Worm (Caenorhabditis elegans): ENCODE measurements around the gene T12D8.10.

- TF ChIP-seq unc-55 (GFP tag; optimal IDR thresholded peaks at IDR 0.05) (no peak), nhr-11 (tag; optimal IDR thresholded peaks at IDR 0.05) (no peak), C38D4.7 (GFP tag; optimal IDR thresholded peaks at IDR 0.05) (no peak), che-1 (tag; optimal IDR thresholded peaks at IDR 0.05) (no peak), hlh-30 (tag; optimal IDR thresholded peaks at IDR 0.05; ENCODE audit: insufficient read depth) (no peak), pat-9 (tag; optimal IDR thresholded peaks at IDR 0.05) (no peak), sdc-2 (tag; optimal IDR thresholded peaks at IDR 0.05) (no peak), pqm-1 (tag; optimal IDR thresholded peaks at IDR 0.05) (no peak), hlh-8 (tag; optimal IDR thresholded peaks at IDR 0.05) (no peak), sox-4 (tag; optimal IDR thresholded peaks at IDR 0.05) (no peak), ceh-2 (tag; optimal IDR thresholded peaks at IDR 0.05) (no peak)
These were observed 21.1 kb downstream of the T12D8.10 start for ce11 chrIII:13621012-13621411.

All from whole organism, late embryonic.